Fruit fly (Drosophila melanogaster): Measurements from ENCODE around the gene CG32450.

dm6 chr3L:22316913-22317312 lies 12.7 kb upstream of the CG32450 start:
- TF ChIP-seq kay (GFP tag; ENCODE audit: borderline replicate concordance): no peak
- TF ChIP-seq CG11617 (GFP tag; optimal IDR thresholded peaks at IDR 0.05): no peak

Measured in whole organism, adult.